Fruit fly (Drosophila melanogaster) Kc167 (cell line): ENCODE measurements around the gene Cog8.

Experiments used
- Myc ChIP-seq: fragments of >200 bp; optimal IDR thresholded peaks from 2 replicates; lab custom pipeline; 2017; ENCODE audit warnings: missing external identifiers
- Sin3A ChIP-seq: fragments of >200 bp; optimal IDR thresholded peaks from 2 replicates; lab custom pipeline; 2018; ENCODE audit warnings: missing external identifiers
- psq ChIP-seq: fragments of >200 bp; optimal IDR thresholded peaks from 2 replicates; lab custom pipeline; 2017; ENCODE audit warnings: missing external identifiers
- ttk ChIP-seq: sonication (Bioruptor generic); optimal IDR thresholded peaks from 2 replicates; lab custom pipeline; 2017; ENCODE audit warnings: missing external identifiers

DNA sequence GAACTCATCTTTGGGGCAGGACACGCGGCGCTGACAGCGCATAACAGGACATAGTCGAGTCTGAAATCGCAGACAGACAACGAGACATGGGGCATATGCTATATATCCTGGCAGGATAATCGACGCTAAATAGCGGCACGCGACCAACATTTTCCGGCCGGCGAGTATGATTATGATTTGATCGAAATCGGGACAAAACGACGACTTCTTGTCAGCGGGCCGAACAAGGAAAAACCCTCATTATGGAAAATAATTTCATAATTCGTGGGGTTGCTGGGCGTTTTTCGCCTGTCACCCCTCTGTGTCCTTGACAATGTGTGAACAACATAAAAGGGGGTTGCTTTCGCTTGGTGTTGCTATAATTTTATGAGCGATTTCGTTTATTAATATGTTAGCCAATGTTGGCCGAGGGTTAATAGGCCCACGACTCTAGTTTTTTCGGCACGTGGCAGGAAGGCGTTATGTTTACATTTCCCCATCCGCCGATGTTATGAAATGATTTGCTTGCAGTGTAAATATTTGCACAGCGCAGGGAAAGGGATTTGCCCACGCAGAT lies 42.0 kb downstream of the Cog8 start:
- TF ChIP-seq psq (no peak), Myc (lab: Kevin White, UChicago) (no peak), Sin3A (lab: Kevin White, UChicago) (no peak), ttk (lab: Kevin White, UChicago) (no peak)
